Worm (Caenorhabditis elegans): ENCODE data around the gene rab-37.

DNA sequence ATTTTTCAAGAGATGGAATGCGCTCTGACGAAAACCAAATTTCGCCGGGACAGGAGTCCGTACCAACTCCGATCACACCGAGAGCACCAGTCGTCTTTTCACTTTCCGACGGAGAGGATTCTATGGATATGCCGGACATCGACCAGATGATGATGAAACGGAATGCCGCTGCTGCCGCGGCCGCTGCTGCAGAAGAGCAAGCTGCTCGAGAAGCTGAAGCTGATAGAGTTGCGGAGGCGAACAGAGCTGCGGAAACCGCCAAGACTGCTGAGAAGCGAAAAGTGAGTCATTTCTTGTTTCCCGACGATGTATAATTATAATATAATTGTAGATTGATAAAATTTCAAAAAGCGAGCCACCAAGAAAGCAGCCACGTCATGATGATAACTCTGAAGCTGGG, 19.7 kb upstream of the rab-37 start:
- no peak for TF ChIP-seq him-1 (tag; optimal IDR thresholded peaks at IDR 0.05)
- no peak for TF ChIP-seq W03F9.2 (tag; optimal IDR thresholded peaks at IDR 0.05)
- TF ChIP-seq dao-5 (tag; optimal IDR thresholded peaks at IDR 0.05): no peak
